Fruit fly (Drosophila melanogaster): ENCODE measurements around the gene CG10863.

dm6 chr3L:3937806-3938205 is 4.5 kb downstream of the CG10863 start, which contains the start of gene CG10866:
- TF ChIP-seq foxo (GFP tag; optimal IDR thresholded peaks at IDR 0.05) = no peak
- TF ChIP-seq HLH106 (tag; optimal IDR thresholded peaks at IDR 0.05) = no peak
- no peak for TF ChIP-seq Dif (GFP tag; optimal IDR thresholded peaks at IDR 0.05; ENCODE audit: partially characterized antibody)
- no peak for TF ChIP-seq Abd-B (GFP tag; optimal IDR thresholded peaks at IDR 0.05)
- TF ChIP-seq dmrt93B (GFP tag; optimal IDR thresholded peaks at IDR 0.05) = no peak
- TF ChIP-seq usp (GFP tag; optimal IDR thresholded peaks at IDR 0.05) = no peak
- TF ChIP-seq dl (GFP tag; optimal IDR thresholded peaks at IDR 0.05; ENCODE audit: insufficient read depth in 1 of 2, partially characterized antibody in 2 of 2) = no peak
- no peak for TF ChIP-seq Myc (optimal IDR thresholded peaks at IDR 0.05)
- no peak for TF ChIP-seq brk (GFP tag; optimal IDR thresholded peaks at IDR 0.05)
- no peak for TF ChIP-seq sv (GFP tag; optimal IDR thresholded peaks at IDR 0.05)
- no peak for TF ChIP-seq N (GFP tag; optimal IDR thresholded peaks at IDR 0.05)
- no peak for TF ChIP-seq sage (GFP tag; optimal IDR thresholded peaks at IDR 0.05)
- TF ChIP-seq CG9705 (GFP tag; optimal IDR thresholded peaks at IDR 0.05) = no peak
